Fruit fly (Drosophila melanogaster): Measurements from ENCODE around the gene Smr.

Gene Smr

dm6 chrX:12755600-12756373, 13.4 kb upstream of the Smr start (continued):
- TF ChIP-seq ewg (GFP tag; optimal IDR thresholded peaks at IDR 0.05) (peak; percentile 41), zen (tag; optimal IDR thresholded peaks at IDR 0.05) (peak; percentile 13), CG32767 (GFP tag; IDR thresholded peaks at IDR 0.05) (peak; percentile 58; the same call in 1 of the 2 replicates), fu2 (GFP tag; optimal IDR thresholded peaks at IDR 0.05) (peak; percentile 72), Fer1 (GFP tag; optimal IDR thresholded peaks at IDR 0.05) (peak; percentile 51), CrebB (tag; optimal IDR thresholded peaks at IDR 0.05) (no peak), CG17912 (GFP tag; optimal IDR thresholded peaks at IDR 0.05) (no peak), CG11085 (GFP tag; IDR thresholded peaks at IDR 0.05) (peak; percentile 77), pzg (GFP tag; optimal IDR thresholded peaks at IDR 0.05) (no peak), CG10431 (GFP tag; optimal IDR thresholded peaks at IDR 0.05) (no peak), repo (GFP tag; optimal IDR thresholded peaks at IDR 0.05) (no peak), scrt (GFP tag; optimal IDR thresholded peaks at IDR 0.05) (peak; percentile 49), chif (GFP tag; optimal IDR thresholded peaks at IDR 0.05) (peak; percentile 32 to 40), amos (GFP tag; IDR thresholded peaks at IDR 0.05; ENCODE audit: partially characterized antibody) (no peak), bbx (GFP tag; IDR thresholded peaks at IDR 0.05; ENCODE audit: partially characterized antibody) (no peak), HLH4C (GFP tag; IDR thresholded peaks at IDR 0.05; ENCODE audit: partially characterized antibody) (no peak), CG3726 (GFP tag; IDR thresholded peaks at IDR 0.05) (0 out of 3 replicates have a peak, but pooled peaks have one; percentile 39), luna (GFP tag; optimal IDR thresholded peaks at IDR 0.05) (peak; percentile 28), mirr (GFP tag; optimal IDR thresholded peaks at IDR 0.05) (no peak), peb (GFP tag; IDR thresholded peaks at IDR 0.05) (0 out of 2 replicates have a peak, but pooled peaks have one; percentile 20), rib (GFP tag; IDR thresholded peaks at IDR 0.05) (no peak), Dbx (GFP tag; IDR thresholded peaks at IDR 0.05) (peak; percentile 85), CG1647 (GFP tag; optimal IDR thresholded peaks at IDR 0.05) (peak; percentile 16), YL-1 (GFP tag; optimal IDR thresholded peaks at IDR 0.05) (no peak), Rx (GFP tag; IDR thresholded peaks at IDR 0.05) (peak; percentile 66), emc (GFP tag; optimal IDR thresholded peaks at IDR 0.05) (peak; percentile 43), her (GFP tag; optimal IDR thresholded peaks at IDR 0.05) (peak; percentile 27), CG11504 (tag; optimal IDR thresholded peaks at IDR 0.05) (peak; percentile 86), pho (GFP tag; optimal IDR thresholded peaks at IDR 0.05) (peak; percentile 66), MTF-1 (GFP tag; optimal IDR thresholded peaks at IDR 0.05; ENCODE audit: borderline replicate concordance) (no peak), ATbp (GFP tag; optimal IDR thresholded peaks at IDR 0.05) (peak; percentile 32), CG13775 (GFP tag; optimal IDR thresholded peaks at IDR 0.05) (peak; percentile 87), Hr78 (GFP tag; optimal IDR thresholded peaks at IDR 0.05) (no peak), H2.0 (GFP tag; IDR thresholded peaks at IDR 0.05) (peak; percentile 58), wdn (GFP tag; IDR thresholded peaks at IDR 0.05) (peak; percentile 74), CG6765 (GFP tag; optimal IDR thresholded peaks at IDR 0.05) (peak; percentile 65), nom (GFP tag; optimal IDR thresholded peaks at IDR 0.05) (no peak), CG16863 (GFP tag; optimal IDR thresholded peaks at IDR 0.05) (peak; percentile 18), CG1832 (GFP tag; optimal IDR thresholded peaks at IDR 0.05) (no peak), CG10147 (GFP tag; optimal IDR thresholded peaks at IDR 0.05) (peak; percentile 59), al (GFP tag; IDR thresholded peaks at IDR 0.05) (peak; percentile 84), ab (GFP tag; optimal IDR thresholded peaks at IDR 0.05) (peak; percentile 59), Max (GFP tag; optimal IDR thresholded peaks at IDR 0.05) (peak; percentile 30), CG11456 (GFP tag; IDR thresholded peaks at IDR 0.05) (peak; percentile 79), Oli (tag; optimal IDR thresholded peaks at IDR 0.05) (peak; percentile 79), Drgx (GFP tag; IDR thresholded peaks at IDR 0.05) (peak; percentile 65), Chrac-16 (GFP tag; optimal IDR thresholded peaks at IDR 0.05) (peak; percentile 66), C15 (GFP tag; IDR thresholded peaks at IDR 0.05) (0 out of 3 replicates have a peak, but pooled peaks have one; percentile 56), tap (tag; optimal IDR thresholded peaks at IDR 0.05) (no peak)
